Fruit fly (Drosophila melanogaster): ENCODE data around the gene CCT6.

The CCT6 gene

DNA sequence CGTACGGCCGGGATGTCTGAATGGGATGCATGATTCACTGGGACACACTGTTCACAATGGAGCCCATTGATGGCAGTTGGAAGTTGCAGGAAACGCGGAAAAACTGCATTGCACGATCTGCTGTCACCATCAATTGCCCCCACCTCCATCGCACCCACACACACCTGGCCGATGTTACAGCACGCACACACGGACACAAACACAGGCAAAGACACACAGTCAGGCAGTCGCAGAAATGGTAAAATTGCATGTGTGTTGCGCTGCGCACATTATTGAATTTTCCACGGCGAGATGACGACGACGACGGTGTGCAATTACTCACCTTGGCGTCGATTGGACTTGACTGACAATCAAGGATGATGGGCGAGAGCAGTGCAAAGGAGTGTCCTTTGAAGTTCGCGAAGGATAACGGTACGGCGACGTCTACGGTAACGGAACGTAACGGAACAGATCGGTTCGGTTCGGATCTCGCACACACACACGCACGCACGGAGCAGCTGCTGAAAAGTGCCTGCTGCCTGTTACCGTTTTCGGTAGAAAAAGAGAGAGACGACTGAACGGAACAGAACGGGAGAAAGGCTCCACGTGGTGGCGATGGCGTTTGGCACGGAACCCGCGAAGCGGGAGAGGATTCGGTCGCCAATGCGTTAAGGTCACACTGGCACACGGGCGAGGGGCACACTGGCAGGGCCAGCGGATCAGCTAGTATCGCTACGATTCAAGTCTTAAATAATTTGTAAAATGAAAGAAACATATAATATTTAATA is 36.3 kb upstream of the CCT6 start, which contains the start of the genes CG9281 and CG15601 (continued):
- TF ChIP-seq CG9215 (GFP tag; IDR thresholded peaks at IDR 0.05) (no peak), Scr (GFP tag; IDR thresholded peaks at IDR 0.05; ENCODE audit: partially characterized antibody) (peak; percentile 10; the same call in 1 of the 2 replicates), CG31224 (GFP tag; IDR thresholded peaks at IDR 0.05) (no peak), ci (GFP tag; IDR thresholded peaks at IDR 0.05) (peak; percentile 61; the same call in 1 of the 3 replicates), fru (optimal IDR thresholded peaks at IDR 0.05) (no peak), Ets65A (GFP tag) (peak; percentile 32), Optix (GFP tag; IDR thresholded peaks at IDR 0.05) (no peak), HLH54F (GFP tag; optimal IDR thresholded peaks at IDR 0.05) (no peak), CG11695 (GFP tag; IDR thresholded peaks at IDR 0.05) (no peak), Deaf1 (tag; optimal IDR thresholded peaks at IDR 0.05) (peak; percentile 67), tio (GFP tag; optimal IDR thresholded peaks at IDR 0.05) (no peak), zf30C (GFP tag; optimal IDR thresholded peaks at IDR 0.05) (no peak), ems (GFP tag; optimal IDR thresholded peaks at IDR 0.05) (no peak), hb (GFP tag; IDR thresholded peaks at IDR 0.05; ENCODE audit: partially characterized antibody) (no peak), CG13123 (GFP tag; optimal IDR thresholded peaks at IDR 0.05) (no peak), CG10565 (GFP tag; optimal IDR thresholded peaks at IDR 0.05) (no peak), CG3838 (GFP tag; optimal IDR thresholded peaks at IDR 0.05) (no peak), grn (GFP tag; optimal IDR thresholded peaks at IDR 0.05) (no peak), cas (GFP tag; IDR thresholded peaks at IDR 0.05) (no peak), CG4854 (GFP tag; optimal IDR thresholded peaks at IDR 0.05) (no peak), lov (optimal IDR thresholded peaks at IDR 0.05) (no peak), lov (GFP tag; IDR thresholded peaks at IDR 0.05) (no peak), CG12155 (GFP tag; optimal IDR thresholded peaks at IDR 0.05) (no peak), lmd (GFP tag; IDR thresholded peaks at IDR 0.05) (no peak), B-H2 (GFP tag; optimal IDR thresholded peaks at IDR 0.05) (no peak), CG2875 (GFP tag; optimal IDR thresholded peaks at IDR 0.05) (no peak), bigmax (GFP tag; optimal IDR thresholded peaks at IDR 0.05) (no peak), dmrt11E (tag; optimal IDR thresholded peaks at IDR 0.05) (no peak), tll (GFP tag; optimal IDR thresholded peaks at IDR 0.05) (no peak), CG3281 (GFP tag; optimal IDR thresholded peaks at IDR 0.05) (no peak), CG4730 (GFP tag; IDR thresholded peaks at IDR 0.05) (no peak), CG6654 (GFP tag; optimal IDR thresholded peaks at IDR 0.05) (no peak), Hey (tag; optimal IDR thresholded peaks at IDR 0.05) (no peak), pb (GFP tag; optimal IDR thresholded peaks at IDR 0.05) (no peak), CG15601 (tag; optimal IDR thresholded peaks at IDR 0.05) (peak; percentile 63), CG4360 (GFP tag; IDR thresholded peaks at IDR 0.05) (no peak), Med (GFP tag) (peak; percentile 80), YL-1 (GFP tag; optimal IDR thresholded peaks at IDR 0.05) (peak; percentile 77), CG14710 (tag; optimal IDR thresholded peaks at IDR 0.05) (peak; percentile 89), gt (GFP tag; IDR thresholded peaks at IDR 0.05) (no peak), cg (GFP tag; optimal IDR thresholded peaks at IDR 0.05) (peak; percentile 93), CG12071 (GFP tag; optimal IDR thresholded peaks at IDR 0.05) (no peak), p53 (GFP tag; optimal IDR thresholded peaks at IDR 0.05) (no peak), CG18619 (GFP tag; optimal IDR thresholded peaks at IDR 0.05) (no peak), CG6683 (GFP tag; optimal IDR thresholded peaks at IDR 0.05) (no peak), Bdp1 (GFP tag; optimal IDR thresholded peaks at IDR 0.05) (no peak), CG33213 (GFP tag; optimal IDR thresholded peaks at IDR 0.05) (peak; percentile 10), Ptx1 (GFP tag; IDR thresholded peaks at IDR 0.05) (no peak), CG1832 (GFP tag; optimal IDR thresholded peaks at IDR 0.05) (peak; percentile 41), CG10321 (GFP tag; IDR thresholded peaks at IDR 0.05) (no peak), BEAF-32 (GFP tag; optimal IDR thresholded peaks at IDR 0.05) (peak; percentile 73)

Data from whole organism, embryonic.